Fruit fly (Drosophila melanogaster): ENCODE data around the gene CG14137.
A peak's percentile ranks its signal among the peaks of the same experiment; 100 is the strongest.

CG14137 gene

dm6 chr3L:11550359-11551056 is 49.4 kb downstream of the CG14137 start (continued):
- TF ChIP-seq en (GFP tag; optimal IDR thresholded peaks at IDR 0.05): no peak
- TF ChIP-seq gsb (GFP tag; IDR thresholded peaks at IDR 0.05): no peak
- no peak for TF ChIP-seq tin (GFP tag; optimal IDR thresholded peaks at IDR 0.05)
- no peak for TF ChIP-seq CG31388 (GFP tag; optimal IDR thresholded peaks at IDR 0.05)
- no peak for TF ChIP-seq salm (tag; optimal IDR thresholded peaks at IDR 0.05)
- TF ChIP-seq mirr (GFP tag; optimal IDR thresholded peaks at IDR 0.05): peak; percentile 68
- TF ChIP-seq hbn (GFP tag; IDR thresholded peaks at IDR 0.05; ENCODE audit: partially characterized antibody): no peak
- no peak for TF ChIP-seq sc (optimal IDR thresholded peaks at IDR 0.05)
- TF ChIP-seq sc (GFP tag; optimal IDR thresholded peaks at IDR 0.05): no peak
- peak; percentile 57 for TF ChIP-seq lab (GFP tag; optimal IDR thresholded peaks at IDR 0.05)
- TF ChIP-seq CG32532 (GFP tag; IDR thresholded peaks at IDR 0.05): peak; percentile 21; the same call in 1 of the 2 replicates
- TF ChIP-seq D (optimal IDR thresholded peaks at IDR 0.05): no peak
- TF ChIP-seq D (GFP tag; optimal IDR thresholded peaks at IDR 0.05): no peak
- TF ChIP-seq CG7839 (tag; optimal IDR thresholded peaks at IDR 0.05): no peak
- TF ChIP-seq CG32772 (GFP tag; IDR thresholded peaks at IDR 0.05): 0 out of 2 replicates have a peak, but pooled peaks have one; percentile 10
- TF ChIP-seq hth (optimal IDR thresholded peaks at IDR 0.05): no peak
- no peak for TF ChIP-seq klu (GFP tag; IDR thresholded peaks at IDR 0.05)
- TF ChIP-seq CG31441 (GFP tag; IDR thresholded peaks at IDR 0.05): no peak
- TF ChIP-seq ci (GFP tag; IDR thresholded peaks at IDR 0.05): no peak
- no peak for TF ChIP-seq nom (GFP tag; optimal IDR thresholded peaks at IDR 0.05)
- TF ChIP-seq CG17328 (GFP tag; IDR thresholded peaks at IDR 0.05): no peak
- no peak for TF ChIP-seq nmo (GFP tag; optimal IDR thresholded peaks at IDR 0.05)
- TF ChIP-seq CG11085 (GFP tag; IDR thresholded peaks at IDR 0.05): no peak
- no peak for TF ChIP-seq Nf-YB (GFP tag; optimal IDR thresholded peaks at IDR 0.05)
- TF ChIP-seq gcm (GFP tag; optimal IDR thresholded peaks at IDR 0.05): no peak
- peak; percentile 14 for TF ChIP-seq CG34376 (GFP tag; optimal IDR thresholded peaks at IDR 0.05)
- no peak for TF ChIP-seq CG33557 (GFP tag; optimal IDR thresholded peaks at IDR 0.05)
- peak; percentile 37; the same call in 1 of the 2 replicates for TF ChIP-seq rib (GFP tag; IDR thresholded peaks at IDR 0.05)
- TF ChIP-seq CG4854 (GFP tag; optimal IDR thresholded peaks at IDR 0.05): no peak
- no peak for TF ChIP-seq CG12236 (GFP tag; optimal IDR thresholded peaks at IDR 0.05)
- no peak for TF ChIP-seq CG16815 (GFP tag; optimal IDR thresholded peaks at IDR 0.05)
- TF ChIP-seq sr (GFP tag; IDR thresholded peaks at IDR 0.05): peak; percentile 72; the same call in 2 of the 3 replicates
- TF ChIP-seq CG10979 (tag; optimal IDR thresholded peaks at IDR 0.05): no peak
- no peak for TF ChIP-seq Sry-β (GFP tag; optimal IDR thresholded peaks at IDR 0.05)
- TF ChIP-seq CG3407 (GFP tag; optimal IDR thresholded peaks at IDR 0.05): no peak
- no peak for TF ChIP-seq pnt (GFP tag; optimal IDR thresholded peaks at IDR 0.05)
- no peak for TF ChIP-seq schlank (tag; optimal IDR thresholded peaks at IDR 0.05)
- TF ChIP-seq Dip2 (GFP tag; IDR thresholded peaks at IDR 0.05): no peak
- TF ChIP-seq her (GFP tag; optimal IDR thresholded peaks at IDR 0.05): peak; percentile 23
- peak; percentile 45; the same call in 1 of the 3 replicates for TF ChIP-seq CG11695 (GFP tag; IDR thresholded peaks at IDR 0.05)
- no peak for TF ChIP-seq ase (GFP tag; IDR thresholded peaks at IDR 0.05)
- TF ChIP-seq CG17385 (GFP tag; optimal IDR thresholded peaks at IDR 0.05): no peak
- TF ChIP-seq kni (GFP tag; optimal IDR thresholded peaks at IDR 0.05): peak; percentile 67
- TF ChIP-seq cad (GFP tag; optimal IDR thresholded peaks at IDR 0.05): no peak
- TF ChIP-seq Antp (GFP tag; optimal IDR thresholded peaks at IDR 0.05): no peak
- TF ChIP-seq HLH4C (GFP tag; IDR thresholded peaks at IDR 0.05; ENCODE audit: partially characterized antibody): no peak
- no peak for TF ChIP-seq eve (GFP tag; optimal IDR thresholded peaks at IDR 0.05)
- no peak for TF ChIP-seq grn (GFP tag; optimal IDR thresholded peaks at IDR 0.05)
- TF ChIP-seq Opbp (GFP tag; IDR thresholded peaks at IDR 0.05; ENCODE audit: partially characterized antibody): no peak
- TF ChIP-seq NFAT (GFP tag; IDR thresholded peaks at IDR 0.05): 0 out of 2 replicates have a peak, but pooled peaks have one; percentile 6
- TF ChIP-seq CG9437 (GFP tag; optimal IDR thresholded peaks at IDR 0.05): no peak

Measured in whole organism, embryonic.